Worm (Caenorhabditis elegans): ENCODE data around the gene tap-1.

tap-1 gene

DNA sequence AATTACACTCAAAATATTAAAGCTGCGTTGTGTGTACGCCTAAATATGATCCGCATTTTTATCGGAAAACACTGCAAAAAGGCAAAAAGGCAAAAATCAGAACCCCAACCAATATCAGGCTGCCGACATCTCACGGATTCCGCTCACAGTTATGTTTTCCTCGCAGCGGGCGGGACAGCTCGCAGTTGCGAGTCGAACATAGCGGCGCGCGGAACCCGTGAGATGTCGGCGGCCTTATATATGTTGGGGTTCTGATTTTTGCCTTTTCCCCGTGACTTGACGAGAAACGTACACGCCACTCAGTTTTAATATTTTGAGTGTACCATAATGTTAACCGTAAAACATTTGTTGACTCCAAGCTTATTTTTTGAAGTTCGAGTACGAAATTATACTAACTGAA, 48.0 kb downstream of the tap-1 start:
- no peak for TF ChIP-seq ceh-18 (tag; optimal IDR thresholded peaks at IDR 0.05)
- no peak for TF ChIP-seq ceh-22 (tag; optimal IDR thresholded peaks at IDR 0.05)
- TF ChIP-seq ceh-14 (tag; optimal IDR thresholded peaks at IDR 0.05): no peak
- TF ChIP-seq pha-4 (tag; optimal IDR thresholded peaks at IDR 0.05): no peak
- no peak for TF ChIP-seq zip-5 (tag; optimal IDR thresholded peaks at IDR 0.05)
- TF ChIP-seq unc-42 (tag; optimal IDR thresholded peaks at IDR 0.05): no peak

DNA sequence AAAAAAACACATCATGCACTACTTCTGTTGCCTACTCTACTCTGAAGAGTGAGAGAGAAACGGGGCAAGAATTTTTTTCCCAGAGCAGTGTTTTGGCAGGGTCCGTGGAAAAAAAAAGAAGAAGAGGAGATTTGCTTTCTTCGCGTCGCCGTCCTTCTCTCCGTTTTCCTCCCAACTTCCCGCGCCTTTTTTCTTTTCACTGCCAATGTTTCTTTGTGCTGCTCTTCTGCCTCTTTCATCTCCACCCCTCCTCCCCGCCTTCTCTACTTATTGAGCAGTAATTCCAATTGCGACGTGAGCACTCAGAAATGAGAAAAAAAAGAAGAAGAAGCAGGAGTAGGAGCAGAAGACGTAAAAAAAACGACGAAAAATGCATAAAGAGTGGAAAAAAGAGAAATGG, 50.5 kb downstream of the tap-1 start:
- TF ChIP-seq nfya-1 (tag; optimal IDR thresholded peaks at IDR 0.05) (peak; percentile 35), ceh-9 (tag; optimal IDR thresholded peaks at IDR 0.05) (no peak), ceh-18 (tag; optimal IDR thresholded peaks at IDR 0.05) (peak; percentile 79), ceh-24 (tag; optimal IDR thresholded peaks at IDR 0.05) (no peak), ceh-31 (tag; optimal IDR thresholded peaks at IDR 0.05) (peak; percentile 62), lim-6 (tag; optimal IDR thresholded peaks at IDR 0.05) (no peak), sox-4 (tag; optimal IDR thresholded peaks at IDR 0.05) (no peak), pha-4 (tag; optimal IDR thresholded peaks at IDR 0.05) (no peak), madf-2 (tag; optimal IDR thresholded peaks at IDR 0.05) (no peak), fkh-6 (tag; optimal IDR thresholded peaks at IDR 0.05) (no peak), ceh-19 (GFP tag; optimal IDR thresholded peaks at IDR 0.05) (no peak), fkh-10 (GFP tag; optimal IDR thresholded peaks at IDR 0.05) (no peak), zip-5 (tag; optimal IDR thresholded peaks at IDR 0.05) (no peak), pqm-1 (tag; optimal IDR thresholded peaks at IDR 0.05) (no peak), ama-1 (optimal IDR thresholded peaks at IDR 0.05) (no peak), pag-3 (tag; optimal IDR thresholded peaks at IDR 0.05; ENCODE audit: borderline replicate concordance) (peak; percentile 30), ceh-14 (tag; optimal IDR thresholded peaks at IDR 0.05) (peak; percentile 45), unc-42 (tag; optimal IDR thresholded peaks at IDR 0.05) (peak; percentile 86), ceh-34 (tag; optimal IDR thresholded peaks at IDR 0.05) (peak; percentile 33), K02D7.2 (tag; optimal IDR thresholded peaks at IDR 0.05) (no peak), dmd-4 (tag; optimal IDR thresholded peaks at IDR 0.05; ENCODE audit: borderline replicate concordance) (peak; percentile 51), elt-2 (tag; optimal IDR thresholded peaks at IDR 0.05) (no peak), tbx-7 (tag; optimal IDR thresholded peaks at IDR 0.05) (no peak), tbx-2 (tag; optimal IDR thresholded peaks at IDR 0.05) (peak; percentile 30), pha-2 (tag; optimal IDR thresholded peaks at IDR 0.05) (no peak), elt-4 (tag; optimal IDR thresholded peaks at IDR 0.05) (no peak), rnt-1 (tag; optimal IDR thresholded peaks at IDR 0.05) (no peak), ztf-16 (tag; optimal IDR thresholded peaks at IDR 0.05) (no peak), ref-2 (tag; optimal IDR thresholded peaks at IDR 0.05) (no peak), odd-2 (tag; optimal IDR thresholded peaks at IDR 0.05) (no peak), unc-55 (GFP tag; optimal IDR thresholded peaks at IDR 0.05) (no peak), pat-9 (tag; optimal IDR thresholded peaks at IDR 0.05) (no peak), mec-3 (tag; optimal IDR thresholded peaks at IDR 0.05; ENCODE audit: borderline replicate concordance) (no peak), syd-9 (tag; optimal IDR thresholded peaks at IDR 0.05) (no peak), Y22D7AL.16 (tag; optimal IDR thresholded peaks at IDR 0.05) (no peak), F13H6.1 (tag; optimal IDR thresholded peaks at IDR 0.05) (no peak), ceh-45 (GFP tag; IDR thresholded peaks at IDR 0.05) (no peak), sdc-2 (tag; optimal IDR thresholded peaks at IDR 0.05) (no peak), K09A11.1 (tag; optimal IDR thresholded peaks at IDR 0.05; ENCODE audit: insufficient read depth) (no peak), che-1 (tag; optimal IDR thresholded peaks at IDR 0.05) (no peak)
